ENCODE assay signal across 1 fruit fly cellular context in the genomic region with DNA sequence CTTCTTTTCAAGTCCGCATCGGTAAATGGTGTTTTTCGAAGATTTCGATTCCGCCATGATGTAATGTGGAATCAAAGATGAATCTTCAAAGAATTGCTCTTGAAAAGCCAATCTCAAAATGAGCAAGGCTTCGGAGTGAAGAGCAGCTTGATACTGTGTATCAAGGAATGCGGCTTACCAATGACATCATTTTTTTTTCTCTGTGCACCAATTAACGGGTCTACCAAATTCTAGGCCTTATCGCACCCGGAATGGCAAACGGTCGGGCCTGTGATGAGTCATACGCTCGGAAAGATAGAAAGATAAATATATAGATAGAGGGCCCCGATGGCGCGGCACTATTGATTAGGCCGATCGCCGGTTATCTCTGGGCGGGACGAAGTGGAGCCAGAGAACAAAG.
TF ChIP-seq lines count a peak whose summit lies in the region.

No protein-coding gene starts in this region.

TF ChIP-seq in whole organism, embryonic, 481 proteins besides CTCF, POLR2A, EP300 and RAD21 (continued from another document):
- TF ChIP-seq ind (GFP tag; optimal IDR thresholded peaks at IDR 0.05; lab: Kevin White, UChicago) = no peak
- TF ChIP-seq sd (tag; optimal IDR thresholded peaks at IDR 0.05; lab: Kevin White, UChicago) = peak; percentile 34
- TF ChIP-seq grn (GFP tag; optimal IDR thresholded peaks at IDR 0.05; lab: Kevin White, UChicago) = peak; percentile 91
- no peak for TF ChIP-seq unc-4 (GFP tag; IDR thresholded peaks at IDR 0.05; lab: Robert Waterston, UW; ENCODE audit: partially characterized antibody)
- peak; percentile 18 for TF ChIP-seq HLH54F (GFP tag; optimal IDR thresholded peaks at IDR 0.05; lab: Kevin White, UChicago)
- no peak for TF ChIP-seq CG32767 (GFP tag; IDR thresholded peaks at IDR 0.05; lab: Robert Waterston, UW)
- 0 out of 2 replicates have a peak, but pooled peaks have one; percentile 6 for TF ChIP-seq slbo (GFP tag; IDR thresholded peaks at IDR 0.05; lab: Robert Waterston, UW)
- no peak for TF ChIP-seq mld (GFP tag; IDR thresholded peaks at IDR 0.05; lab: Robert Waterston, UW; ENCODE audit: partially characterized antibody)
- 0 out of 3 replicates have a peak, but pooled peaks have one; percentile 4 for TF ChIP-seq dysf (GFP tag; IDR thresholded peaks at IDR 0.05; lab: Robert Waterston, UW)
- no peak for TF ChIP-seq stwl (tag; optimal IDR thresholded peaks at IDR 0.05; lab: Kevin White, UChicago)
- TF ChIP-seq HLH3B (GFP tag; IDR thresholded peaks at IDR 0.05; lab: Robert Waterston, UW) = 0 out of 2 replicates have a peak, but pooled peaks have one; percentile 5
- TF ChIP-seq twi (tag; optimal IDR thresholded peaks at IDR 0.05; lab: Kevin White, UChicago) = no peak
- TF ChIP-seq exex (tag; optimal IDR thresholded peaks at IDR 0.05; lab: Kevin White, UChicago) = peak; percentile 55
- no peak for TF ChIP-seq CG13775 (GFP tag; optimal IDR thresholded peaks at IDR 0.05; lab: Kevin White, UChicago)
- TF ChIP-seq Pdp1 (GFP tag; optimal IDR thresholded peaks at IDR 0.05; lab: Kevin White, UChicago) = peak in 1 of 2 experiments; percentile 39
- TF ChIP-seq jumu (GFP tag; optimal IDR thresholded peaks at IDR 0.05; lab: Kevin White, UChicago) = no peak
- TF ChIP-seq yki (optimal IDR thresholded peaks at IDR 0.05; lab: Kevin White, UChicago) = no peak
- peak; percentile 30 for TF ChIP-seq Fer3 (tag; optimal IDR thresholded peaks at IDR 0.05; lab: Kevin White, UChicago)
- TF ChIP-seq pho (GFP tag; optimal IDR thresholded peaks at IDR 0.05; lab: Kevin White, UChicago) = peak; percentile 28
- no peak for TF ChIP-seq CG13123 (GFP tag; optimal IDR thresholded peaks at IDR 0.05; lab: Kevin White, UChicago)
- peak; percentile 33; the same call in 1 of the 2 replicates for TF ChIP-seq crol (GFP tag; IDR thresholded peaks at IDR 0.05; lab: Robert Waterston, UW)
